Fruit fly (Drosophila melanogaster): ENCODE data around the gene eff.

DNA sequence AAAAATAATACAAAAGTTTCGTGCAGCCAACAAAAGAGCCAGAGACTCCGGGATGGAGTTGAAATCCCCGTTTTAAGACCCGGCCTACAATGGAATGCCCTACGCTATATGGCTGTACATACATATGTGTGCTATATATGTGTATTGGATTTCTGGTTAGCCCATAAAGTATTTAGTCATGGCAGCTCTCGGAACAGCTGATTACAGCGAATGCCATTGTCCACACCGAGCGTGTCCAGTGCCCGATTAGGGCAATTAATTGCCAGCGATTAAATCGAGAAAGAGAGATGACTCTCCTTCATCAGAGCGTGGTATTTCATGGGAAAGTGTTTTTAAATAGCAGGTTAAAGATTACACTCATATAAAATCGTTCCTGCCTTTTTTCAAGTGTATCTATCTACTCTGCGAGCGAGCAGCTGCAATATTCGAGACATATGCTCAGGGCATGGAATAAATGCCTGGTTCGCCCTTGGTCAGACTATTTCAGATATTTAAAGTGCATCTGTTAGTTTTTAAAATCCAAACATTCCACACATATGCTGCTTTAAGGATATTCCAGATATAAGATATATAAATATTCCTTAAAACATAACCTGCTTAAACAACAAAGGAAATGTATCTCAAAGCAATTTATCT lies 23.9 kb downstream of the eff start:
- no peak for TF ChIP-seq insv (optimal IDR thresholded peaks at IDR 0.05)
- no peak for TF ChIP-seq h (optimal IDR thresholded peaks at IDR 0.05)
- no peak for TF ChIP-seq Myc (optimal IDR thresholded peaks at IDR 0.05)
- no peak for TF ChIP-seq psq (optimal IDR thresholded peaks at IDR 0.05)
